Worm (Caenorhabditis elegans) whole organism, L1 larva: Measurements from ENCODE around the gene srx-136.

ENCODE experiments used
- aha-1 ChIP-seq: fragments of 150-350 bp; optimal IDR thresholded peaks from 2 replicates; lab custom pipeline; 2014; ENCODE audit warnings: missing biosample characterization, missing genetic modification characterization
- ama-1 ChIP-seq: fragments of 150-350 bp; optimal IDR thresholded peaks from 2 replicates; lab custom pipeline; 2014
- grh-1 ChIP-seq: fragments of 200-800 bp; sonication (Bioruptor generic); IDR thresholded peaks from 2 replicates; pipeline ENCODE4 v1.3.6; 2022; ENCODE audit warnings: missing genetic modification reagents, missing genetic modification characterization, missing compliant biosample characterization
- lin-35 ChIP-seq, 2 experiments: fragments of 150-350 bp; optimal IDR thresholded peaks; 2 replicates each; lab custom pipeline; 2014; ENCODE audit warnings: missing biosample characterization in 2 of 2, missing genetic modification characterization in 2 of 2, missing genetic modification reagents in 2 of 2
- nhr-76 ChIP-seq: sonication (generic microtip); optimal IDR thresholded peaks from 2 replicates; lab custom pipeline; 2017; ENCODE audit warnings: missing biosample characterization, missing genetic modification characterization
- snpc-4 ChIP-seq: fragments of 150-350 bp; optimal IDR thresholded peaks from 2 replicates; lab custom pipeline; 2014; ENCODE audit warnings: missing biosample characterization, missing genetic modification characterization

DNA sequence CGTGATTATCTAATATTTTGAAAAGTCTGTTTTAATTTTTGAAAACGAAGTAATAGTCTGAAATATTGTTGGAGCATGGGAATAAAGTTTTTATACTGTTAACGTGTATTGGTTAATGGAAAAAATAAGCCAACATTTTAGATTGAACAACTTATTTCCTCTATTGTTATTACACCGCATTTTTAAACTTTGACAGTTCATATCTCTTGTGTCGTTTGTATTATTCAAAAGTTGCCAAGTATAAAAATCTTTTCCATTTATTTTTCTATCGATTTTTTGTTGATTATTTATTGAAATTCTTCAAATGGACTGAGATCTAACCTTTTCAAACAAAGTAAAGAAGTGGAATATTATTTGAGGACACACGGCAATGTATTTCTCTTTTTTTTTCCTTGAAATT lies 26.4 kb upstream of the srx-136 start, which contains the start of gene str-165:
- TF ChIP-seq snpc-4 (tag; lab: Kevin White, UChicago) (no peak), aha-1 (tag; lab: Kevin White, UChicago) (no peak), lin-35 (GFP tag; optimal IDR thresholded peaks at IDR 0.05; lab: Kevin White, UChicago) (no peak), grh-1 (GFP tag; lab: Robert Waterston, UW) (no peak), ama-1 (lab: Kevin White, UChicago) (no peak), nhr-76 (tag; lab: Kevin White, UChicago) (no peak)
